Worm (Caenorhabditis elegans) whole organism, young adult: Measurements from ENCODE around the gene lin-40.
A peak's percentile ranks its signal among the peaks of the same experiment; 100 is the strongest.

Experiments
- B0336.3 ChIP-seq: fragments of 200-800 bp; sonication (Bioruptor generic); IDR thresholded peaks from 2 replicates; pipeline ENCODE4 v1.3.6; 2022; ENCODE audit warnings: missing genetic modification characterization, missing compliant biosample characterization
- F33H1.4 ChIP-seq: fragments of 200-800 bp; sonication (Bioruptor generic); IDR thresholded peaks from 2 replicates; pipeline ENCODE4 v1.3.6; 2022; ENCODE audit warnings: missing genetic modification reagents, missing genetic modification characterization, missing compliant biosample characterization
- F52B5.7 ChIP-seq: sonication (generic microtip); optimal IDR thresholded peaks from 2 replicates; lab custom pipeline; 2016; ENCODE audit warnings: mild to moderate bottlenecking, missing genetic modification characterization, missing compliant biosample characterization
- F55B11.4 ChIP-seq: sonication (generic microtip); optimal IDR thresholded peaks from 2 replicates; lab custom pipeline; 2016; ENCODE audit warnings: missing compliant biosample characterization, missing genetic modification characterization, borderline replicate concordance; ENCODE audit not compliant: insufficient read depth
- F57A8.1 ChIP-seq: fragments of 200-800 bp; sonication (Bioruptor generic); optimal IDR thresholded peaks from 2 replicates; lab custom pipeline; 2018; ENCODE audit warnings: mild to moderate bottlenecking, missing genetic modification characterization, moderate library complexity, missing compliant biosample characterization
- K11D2.4 ChIP-seq: fragments of 200-800 bp; sonication (Bioruptor generic); IDR thresholded peaks from 2 replicates; pipeline ENCODE4 v1.3.6; 2022; ENCODE audit warnings: missing genetic modification reagents, missing genetic modification characterization, missing compliant biosample characterization
- K12H6.12 ChIP-seq: fragments of 200-800 bp; sonication (Bioruptor generic); optimal IDR thresholded peaks from 2 replicates; lab custom pipeline; 2018; ENCODE audit warnings: mild to moderate bottlenecking, missing genetic modification characterization, missing compliant biosample characterization
- T07F8.4 ChIP-seq: sonication (generic microtip); optimal IDR thresholded peaks from 2 replicates; lab custom pipeline; 2016; ENCODE audit warnings: mild to moderate bottlenecking, missing genetic modification characterization, moderate library complexity, missing compliant biosample characterization
- aptf-3 ChIP-seq: fragments of 200-800 bp; sonication (Bioruptor generic); IDR thresholded peaks from 2 replicates; pipeline ENCODE4 v1.3.6; 2022; ENCODE audit warnings: missing genetic modification characterization, missing compliant biosample characterization
- atf-7 ChIP-seq: sonication (generic microtip); optimal IDR thresholded peaks from 2 replicates; lab custom pipeline; 2017; ENCODE audit warnings: mild to moderate bottlenecking, missing genetic modification characterization, missing compliant biosample characterization
- attf-6 ChIP-seq: fragments of 200-800 bp; sonication (Bioruptor generic); IDR thresholded peaks from 2 replicates; pipeline ENCODE4 v1.3.6; 2022; ENCODE audit warnings: missing genetic modification reagents, missing genetic modification characterization, missing compliant biosample characterization
- bed-2 ChIP-seq: fragments of 200-800 bp; sonication (Bioruptor generic); IDR thresholded peaks from 2 replicates; pipeline ENCODE4 v1.3.6; 2022; ENCODE audit warnings: missing genetic modification reagents, missing genetic modification characterization, missing compliant biosample characterization
- cebp-1 ChIP-seq, 2 experiments: fragments of 200-800 bp in 1 of 2; sonication (Bioruptor generic) in 1 of 2; sonication (generic microtip) in 1 of 2; IDR thresholded peaks in 1 of 2; optimal IDR thresholded peaks in 1 of 2; 2 replicates each; pipeline versions ENCODE4 v1.3.6 to Lab custom; 2017 to 2022; ENCODE audit warnings: missing compliant biosample characterization in 2 of 2, missing genetic modification characterization in 2 of 2, mild to moderate bottlenecking in 1 of 2, missing genetic modification reagents in 1 of 2, moderate library complexity in 1 of 2
- cebp-2 ChIP-seq: fragments of 200-800 bp; sonication (Bioruptor generic); IDR thresholded peaks from 2 replicates; pipeline ENCODE4 v1.3.6; 2022; ENCODE audit warnings: missing genetic modification characterization, missing compliant biosample characterization
- dpff-1 ChIP-seq: sonication (generic microtip); optimal IDR thresholded peaks from 2 replicates; lab custom pipeline; 2017; ENCODE audit warnings: mild to moderate bottlenecking, missing genetic modification characterization, missing compliant biosample characterization
- dpl-1 ChIP-seq: fragments of 150-350 bp; optimal IDR thresholded peaks from 2 replicates; lab custom pipeline; 2014; ENCODE audit warnings: missing biosample characterization, missing genetic modification reagents, missing genetic modification characterization
- efl-1 ChIP-seq: fragments of 150-350 bp; optimal IDR thresholded peaks from 2 replicates; lab custom pipeline; 2014; ENCODE audit warnings: missing biosample characterization, missing genetic modification reagents, missing genetic modification characterization
- egl-44 ChIP-seq: fragments of 200-800 bp; sonication (Bioruptor generic); IDR thresholded peaks from 2 replicates; pipeline ENCODE4 v1.3.6; 2022; ENCODE audit warnings: missing genetic modification reagents, missing genetic modification characterization, missing compliant biosample characterization
- ets-4 ChIP-seq: fragments of 200-800 bp; sonication (Bioruptor generic); optimal IDR thresholded peaks from 2 replicates; lab custom pipeline; 2018; ENCODE audit warnings: mild to moderate bottlenecking, missing genetic modification characterization, missing compliant biosample characterization
- him-1 ChIP-seq: sonication (generic microtip); optimal IDR thresholded peaks from 2 replicates; lab custom pipeline; 2016; ENCODE audit warnings: missing genotype, missing genetic modification reagents, missing genetic modification characterization, missing compliant biosample characterization
- hlh-12 ChIP-seq: sonication (generic microtip); optimal IDR thresholded peaks from 2 replicates; lab custom pipeline; 2016; ENCODE audit warnings: missing genetic modification characterization, missing compliant biosample characterization
- hmg-1.2 ChIP-seq: fragments of 200-800 bp; sonication (Bioruptor generic); IDR thresholded peaks from 2 replicates; pipeline ENCODE4 v1.3.6; 2022; ENCODE audit warnings: missing genetic modification reagents, missing genetic modification characterization, missing compliant biosample characterization
- lag-1 ChIP-seq: fragments of 200-800 bp; sonication (Bioruptor generic); IDR thresholded peaks from 2 replicates; pipeline ENCODE4 v1.3.6; 2022; ENCODE audit warnings: missing genetic modification reagents, missing genetic modification characterization, missing compliant biosample characterization
- let-607 ChIP-seq, 2 experiments: fragments of 200-800 bp in 1 of 2; sonication (Bioruptor generic) in 1 of 2; sonication (generic microtip) in 1 of 2; optimal IDR thresholded peaks; 2 replicates each; lab custom pipeline; 2016 to 2018; ENCODE audit warnings: mild to moderate bottlenecking in 2 of 2, missing compliant biosample characterization in 2 of 2, missing genetic modification characterization in 2 of 2, moderate library complexity in 2 of 2, missing genotype in 1 of 2
- lin-26 ChIP-seq: fragments of 200-800 bp; sonication (Bioruptor generic); IDR thresholded peaks from 2 replicates; pipeline ENCODE4 v1.3.6; 2022; ENCODE audit warnings: missing genetic modification reagents, missing genetic modification characterization, missing compliant biosample characterization
- lin-40 ChIP-seq: sonication (generic microtip); optimal IDR thresholded peaks from 2 replicates; lab custom pipeline; 2016; ENCODE audit warnings: missing genetic modification characterization, mild to moderate bottlenecking, missing compliant biosample characterization, missing genotype, missing genetic modification reagents
- lir-1 ChIP-seq: fragments of 200-800 bp; sonication (Bioruptor generic); conservative IDR thresholded peaks from 2 replicates; pipeline ENCODE4 v1.3.6; 2022; ENCODE audit warnings: missing genetic modification reagents, missing genetic modification characterization, missing compliant biosample characterization
- lsy-27 ChIP-seq: sonication (generic microtip); optimal IDR thresholded peaks from 2 replicates; lab custom pipeline; 2017; ENCODE audit warnings: missing genetic modification characterization, mild to moderate bottlenecking, missing compliant biosample characterization, antibody characterized with exemption, missing genotype, borderline replicate concordance; ENCODE audit not compliant: insufficient read depth
- madf-6 ChIP-seq: fragments of 200-800 bp; sonication (Bioruptor generic); IDR thresholded peaks from 2 replicates; pipeline ENCODE4 v1.3.6; 2022; ENCODE audit warnings: missing genetic modification reagents, missing genetic modification characterization, missing compliant biosample characterization
- mel-28 ChIP-seq: sonication (generic microtip); optimal IDR thresholded peaks from 2 replicates; lab custom pipeline; 2016; ENCODE audit warnings: borderline replicate concordance, mild to moderate bottlenecking, missing genetic modification characterization, missing compliant biosample characterization
- mes-4 ChIP-seq: sonication (generic microtip); optimal IDR thresholded peaks from 2 replicates; lab custom pipeline; 2016; ENCODE audit warnings: missing genotype, missing genetic modification characterization, missing compliant biosample characterization
- mxl-1 ChIP-seq: sonication (generic microtip); optimal IDR thresholded peaks from 2 replicates; lab custom pipeline; 2016; ENCODE audit warnings: missing genetic modification characterization, missing compliant biosample characterization
- nfya-1 ChIP-seq: sonication (generic microtip); optimal IDR thresholded peaks from 2 replicates; lab custom pipeline; 2017; ENCODE audit warnings: antibody characterized with exemption, missing compliant biosample characterization, missing genetic modification characterization, borderline replicate concordance; ENCODE audit not compliant: insufficient read depth
- nfyb-1 ChIP-seq: fragments of 200-800 bp; sonication (Bioruptor generic); IDR thresholded peaks from 2 replicates; pipeline ENCODE4 v1.3.6; 2022; ENCODE audit warnings: missing genetic modification reagents, missing genetic modification characterization, missing compliant biosample characterization
- nhr-120 ChIP-seq: fragments of 200-800 bp; sonication (Bioruptor generic); IDR thresholded peaks from 2 replicates; pipeline ENCODE4 v1.3.6; 2022; ENCODE audit warnings: missing genetic modification characterization, missing compliant biosample characterization
- nhr-27 ChIP-seq: fragments of 200-800 bp; sonication (Bioruptor generic); optimal IDR thresholded peaks from 2 replicates; lab custom pipeline; 2018; ENCODE audit warnings: mild to moderate bottlenecking, missing genetic modification characterization, moderate library complexity, missing compliant biosample characterization
- nhr-80 ChIP-seq: sonication (generic microtip); optimal IDR thresholded peaks from 2 replicates; lab custom pipeline; 2016; ENCODE audit warnings: missing genetic modification characterization, missing compliant biosample characterization
- nhr-90 ChIP-seq: sonication (generic microtip); optimal IDR thresholded peaks from 2 replicates; lab custom pipeline; 2016; ENCODE audit warnings: missing genotype, mild to moderate bottlenecking, missing genetic modification characterization, missing compliant biosample characterization
- pha-4 ChIP-seq: fragments of 150-350 bp; sonication (generic microtip); optimal IDR thresholded peaks from 2 replicates; lab custom pipeline; 2014; ENCODE audit warnings: missing biosample characterization, missing genetic modification reagents, missing genetic modification characterization
- snpc-1.1 ChIP-seq: sonication (generic microtip); optimal IDR thresholded peaks from 2 replicates; lab custom pipeline; 2017; ENCODE audit warnings: missing genetic modification characterization, mild to moderate bottlenecking, missing compliant biosample characterization, antibody characterized with exemption, moderate library complexity, missing genotype, missing genetic modification reagents; ENCODE audit not compliant: insufficient read depth
- snpc-1.3 ChIP-seq: sonication (generic microtip); optimal IDR thresholded peaks from 2 replicates; lab custom pipeline; 2017; ENCODE audit warnings: missing genetic modification characterization, mild to moderate bottlenecking, missing compliant biosample characterization, antibody characterized with exemption, moderate library complexity, missing genotype, missing genetic modification reagents; ENCODE audit not compliant: insufficient read depth
- somi-1 ChIP-seq: fragments of 200-800 bp; sonication (Bioruptor generic); optimal IDR thresholded peaks from 2 replicates; lab custom pipeline; 2018; ENCODE audit warnings: mild to moderate bottlenecking, missing genetic modification characterization, missing compliant biosample characterization
- tbx-9 ChIP-seq: sonication (generic microtip); optimal IDR thresholded peaks from 2 replicates; lab custom pipeline; 2016; ENCODE audit warnings: borderline replicate concordance, missing genetic modification characterization, inconsistent platforms, missing compliant biosample characterization
- xnd-1 ChIP-seq: sonication (generic microtip); optimal IDR thresholded peaks from 2 replicates; lab custom pipeline; 2016; ENCODE audit warnings: missing genotype, missing genetic modification reagents, missing genetic modification characterization, missing compliant biosample characterization
- ztf-18 ChIP-seq: sonication (generic microtip); optimal IDR thresholded peaks from 2 replicates; lab custom pipeline; 2016; ENCODE audit warnings: missing genotype, mild to moderate bottlenecking, missing genetic modification characterization, missing compliant biosample characterization
- ztf-22 ChIP-seq: fragments of 200-800 bp; sonication (Bioruptor generic); optimal IDR thresholded peaks from 2 replicates; lab custom pipeline; 2018; ENCODE audit warnings: mild to moderate bottlenecking, missing genetic modification characterization, moderate library complexity, missing compliant biosample characterization
- ztf-25 ChIP-seq: fragments of 200-800 bp; sonication (Bioruptor generic); IDR thresholded peaks from 2 replicates; pipeline ENCODE4 v1.3.6; 2022; ENCODE audit warnings: missing genetic modification reagents, missing genetic modification characterization, missing compliant biosample characterization

lin-40 gene

DNA sequence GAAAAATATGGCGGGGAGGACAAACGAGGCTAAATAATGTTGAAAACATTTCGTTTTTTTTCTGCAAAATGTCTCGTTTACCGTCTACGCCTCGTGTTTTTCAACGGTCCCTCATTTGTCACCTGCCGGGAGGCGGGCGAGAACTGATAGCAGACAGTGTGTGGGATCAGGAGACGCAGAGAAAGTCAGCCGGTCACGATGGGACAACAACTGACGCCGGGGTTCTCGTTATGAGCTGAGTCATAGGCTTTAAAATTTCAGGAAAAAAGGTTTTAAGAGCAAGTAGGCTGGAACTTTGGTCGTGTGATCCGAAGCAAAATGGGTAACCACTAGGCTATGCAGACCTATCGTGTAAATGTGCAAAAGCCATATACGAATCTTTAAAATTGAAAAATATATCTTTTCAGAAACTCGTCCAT, 19.0 kb upstream of the lin-40 start, which contains the start of gene W08A12.2 (continued):
- TF ChIP-seq lsy-27 (no peak), nhr-27 (tag; lab: Kevin White, UChicago) (no peak), atf-7 (no peak), mxl-1 (tag; lab: Kevin White, UChicago) (peak; percentile 43), lag-1 (GFP tag; lab: Robert Waterston, UW) (no peak), ztf-18 (tag; lab: Kevin White, UChicago) (peak; percentile 54), hlh-12 (peak; percentile 5), aptf-3 (GFP tag; lab: Robert Waterston, UW) (peak; percentile 78; the same call in 1 of the 2 replicates), dpl-1 (GFP tag; lab: Kevin White, UChicago) (no peak), hmg-1.2 (GFP tag; lab: Robert Waterston, UW) (peak; percentile 89), snpc-1.3 (peak; percentile 12), xnd-1 (tag; lab: Kevin White, UChicago) (no peak), let-607 (tag; optimal IDR thresholded peaks at IDR 0.05; lab: Kevin White, UChicago) (no peak), snpc-1.1 (tag; lab: Kevin White, UChicago) (no peak), nhr-90 (tag; lab: Kevin White, UChicago) (peak; percentile 75), dpff-1 (tag; lab: Kevin White, UChicago) (no peak), him-1 (tag; lab: Kevin White, UChicago) (peak; percentile 19), nfya-1 (no peak), F33H1.4 (GFP tag; lab: Robert Waterston, UW) (no peak), F57A8.1 (no peak), pha-4 (tag; lab: Kevin White, UChicago) (no peak), K12H6.12 (tag; lab: Kevin White, UChicago) (no peak), somi-1 (GFP tag; lab: Kevin White, UChicago) (peak; percentile 72), ets-4 (no peak), tbx-9 (no peak), lin-40 (no peak), T07F8.4 (peak; percentile 34), cebp-1 (GFP tag; IDR thresholded peaks at IDR 0.05; lab: Robert Waterston, UW) (no peak), cebp-1 (tag; optimal IDR thresholded peaks at IDR 0.05; lab: Kevin White, UChicago) (peak; percentile 48), lir-1 (GFP tag; lab: Robert Waterston, UW) (no peak), K11D2.4 (peak; percentile 34; the same call in 1 of the 2 replicates), F52B5.7 (peak; percentile 29), nhr-80 (tag; lab: Kevin White, UChicago) (no peak), egl-44 (GFP tag; lab: Robert Waterston, UW) (0 out of 2 replicates have a peak, but pooled peaks have one; percentile 29), cebp-2 (GFP tag; lab: Robert Waterston, UW) (peak; percentile 90), F55B11.4 (tag; lab: Kevin White, UChicago) (no peak), nfyb-1 (GFP tag; lab: Robert Waterston, UW) (peak; percentile 66; the same call in 1 of the 2 replicates), attf-6 (GFP tag; lab: Robert Waterston, UW) (no peak), mes-4 (tag; lab: Kevin White, UChicago) (peak; percentile 68), mel-28 (tag; lab: Kevin White, UChicago) (no peak), B0336.3 (GFP tag; lab: Robert Waterston, UW) (no peak), ztf-22 (GFP tag; lab: Kevin White, UChicago) (peak; percentile 8), madf-6 (GFP tag; lab: Robert Waterston, UW) (peak; percentile 20; the same call in 1 of the 2 replicates), lin-26 (GFP tag; lab: Robert Waterston, UW) (peak; percentile 95), nhr-120 (GFP tag; lab: Robert Waterston, UW) (no peak), bed-2 (GFP tag; lab: Robert Waterston, UW) (no peak), ztf-25 (GFP tag; lab: Robert Waterston, UW) (peak; percentile 73; the same call in 1 of the 2 replicates), efl-1 (GFP tag; lab: Kevin White, UChicago) (no peak)
